Worm (Caenorhabditis elegans): Measurements from ENCODE around the gene cpi-2.

DNA sequence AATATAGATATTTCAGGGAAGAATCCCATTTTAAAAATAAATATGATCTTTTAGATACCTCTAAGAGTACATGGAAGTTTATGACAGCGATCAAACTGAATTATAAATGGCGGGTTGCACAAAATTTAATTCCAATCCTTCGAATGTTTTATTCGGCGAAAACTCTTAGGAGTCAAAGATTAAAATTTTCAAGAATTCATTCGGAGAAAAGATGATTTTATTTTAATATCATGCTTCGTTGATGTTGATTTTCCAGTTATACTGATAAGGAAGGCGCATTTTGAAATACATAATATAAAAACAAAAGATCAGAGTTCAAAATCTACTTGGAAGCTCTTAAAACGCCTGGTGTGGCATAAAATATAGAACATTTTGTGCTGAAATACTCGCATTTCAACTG is 23.2 kb downstream of the cpi-2 start, which contains the start of gene srh-10:
- TF ChIP-seq aha-1 (tag; optimal IDR thresholded peaks at IDR 0.05) = no peak
- TF ChIP-seq efl-1 (optimal IDR thresholded peaks at IDR 0.05) = no peak
- TF ChIP-seq efl-1 (GFP tag; optimal IDR thresholded peaks at IDR 0.05 in 1 of 2) = no peak
- TF ChIP-seq skn-1 (tag; optimal IDR thresholded peaks at IDR 0.05) = no peak
- TF ChIP-seq snpc-4 (tag; optimal IDR thresholded peaks at IDR 0.05) = no peak
- TF ChIP-seq sox-4 (tag; optimal IDR thresholded peaks at IDR 0.05) = peak; percentile 54
- no peak for TF ChIP-seq ama-1 (optimal IDR thresholded peaks at IDR 0.05)
